Worm (Caenorhabditis elegans): Measurements from ENCODE around the gene znf-622.

Gene znf-622

DNA sequence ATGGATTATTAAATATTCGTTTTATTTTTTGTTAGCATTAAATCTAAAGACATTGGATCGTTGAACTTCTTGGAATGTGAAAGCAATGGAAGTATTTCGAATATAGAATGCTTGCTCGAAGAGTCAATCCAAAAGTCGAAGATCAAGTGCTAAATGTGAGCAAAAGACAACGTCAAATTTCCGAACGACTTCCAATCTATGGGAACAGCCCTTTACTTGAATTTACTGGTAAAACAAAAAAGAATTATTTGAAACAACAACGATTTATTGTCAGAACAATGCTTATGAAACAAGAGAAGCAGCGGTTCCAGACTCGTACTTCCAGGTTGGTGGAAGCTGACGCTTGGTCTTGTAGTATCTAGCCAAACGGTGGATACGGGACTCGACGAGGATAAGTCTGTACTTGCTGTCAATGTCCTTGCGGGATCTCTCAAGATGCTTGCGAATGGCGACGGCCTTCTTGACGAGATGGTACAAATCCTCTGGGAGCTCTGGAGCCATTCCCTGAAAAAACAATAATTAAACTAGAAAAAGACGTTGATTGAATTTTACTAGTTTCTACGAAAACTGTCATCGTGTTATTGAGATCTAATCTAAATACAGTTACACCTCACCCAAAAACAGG, 7.5 kb upstream of the znf-622 start (continued):
- TF ChIP-seq ekl-4 (GFP tag; IDR thresholded peaks at IDR 0.05) (peak; percentile 85), egl-18 (GFP tag; IDR thresholded peaks at IDR 0.05) (no peak), mcd-1 (GFP tag; IDR thresholded peaks at IDR 0.05) (peak; percentile 45), lsy-27 (tag; optimal IDR thresholded peaks at IDR 0.05; ENCODE audit: borderline replicate concordance, insufficient read depth) (no peak), ztf-6 (GFP tag; IDR thresholded peaks at IDR 0.05) (no peak), aptf-3 (GFP tag; IDR thresholded peaks at IDR 0.05) (no peak), ceh-40 (GFP tag; IDR thresholded peaks at IDR 0.05) (peak; percentile 34; the same call in 1 of the 2 replicates), unc-130 (GFP tag; optimal IDR thresholded peaks at IDR 0.05) (peak; percentile 82), ama-1 (optimal IDR thresholded peaks at IDR 0.05) (no peak), ama-1 (GFP tag; optimal IDR thresholded peaks at IDR 0.05) (peak in 1 of 2 experiments; percentile 82), ztf-18 (tag; optimal IDR thresholded peaks at IDR 0.05) (peak; percentile 35), ztf-3 (GFP tag; optimal IDR thresholded peaks at IDR 0.05) (no peak), dpl-1 (GFP tag; optimal IDR thresholded peaks at IDR 0.05) (no peak), hsf-1 (GFP tag; IDR thresholded peaks at IDR 0.05) (peak; percentile 73), dox-1 (GFP tag; IDR thresholded peaks at IDR 0.05) (peak; percentile 82), F57A8.1 (GFP tag; optimal IDR thresholded peaks at IDR 0.05) (peak; percentile 82), ceh-100 (GFP tag; IDR thresholded peaks at IDR 0.05) (peak; percentile 36; the same call in 1 of the 2 replicates), sdz-38 (tag; optimal IDR thresholded peaks at IDR 0.05) (no peak), tlf-1 (GFP tag; optimal IDR thresholded peaks at IDR 0.05) (peak; percentile 88), mxl-1 (tag; optimal IDR thresholded peaks at IDR 0.05) (peak; percentile 38), egl-44 (GFP tag; IDR thresholded peaks at IDR 0.05) (peak; percentile 15), hrde-1 (tag; optimal IDR thresholded peaks at IDR 0.05; ENCODE audit: borderline replicate concordance) (peak; percentile 98), nhr-80 (tag; optimal IDR thresholded peaks at IDR 0.05) (no peak), F39B2.1 (GFP tag; IDR thresholded peaks at IDR 0.05) (peak; percentile 3; the same call in 1 of the 2 replicates), ztf-28 (GFP tag; IDR thresholded peaks at IDR 0.05) (no peak; the same call in 1 of the 2 replicates), Y79H2A.3 (GFP tag; conservative IDR thresholded peaks at IDR 0.05) (peak; percentile 69; the same call in 1 of the 2 replicates), attf-3 (GFP tag; conservative IDR thresholded peaks at IDR 0.05) (0 out of 2 replicates have a peak, but pooled peaks have one; percentile 18), zfh-2 (GFP tag; conservative IDR thresholded peaks at IDR 0.05) (no peak; the same call in 1 of the 2 replicates), tbx-9 (tag; optimal IDR thresholded peaks at IDR 0.05; ENCODE audit: borderline replicate concordance) (no peak), hlh-26 (GFP tag; conservative IDR thresholded peaks at IDR 0.05) (no peak), nhr-120 (GFP tag; IDR thresholded peaks at IDR 0.05) (0 out of 2 replicates have a peak, but pooled peaks have one; percentile 51), madf-8 (GFP tag; conservative IDR thresholded peaks at IDR 0.05) (0 out of 2 replicates have a peak, but pooled peaks have one; percentile 37), T07F8.4 (tag; optimal IDR thresholded peaks at IDR 0.05) (peak; percentile 51), lin-35 (GFP tag; optimal IDR thresholded peaks at IDR 0.05) (peak in 2 of 3 experiments; percentile 19 to 45), ets-4 (GFP tag; optimal IDR thresholded peaks at IDR 0.05) (no peak), hmg-1.2 (GFP tag; IDR thresholded peaks at IDR 0.05) (peak; percentile 48), bed-2 (GFP tag; IDR thresholded peaks at IDR 0.05) (no peak), nfyb-1 (GFP tag; IDR thresholded peaks at IDR 0.05) (peak; percentile 86), rcor-1 (GFP tag; IDR thresholded peaks at IDR 0.05) (peak; percentile 53; the same call in 1 of the 2 replicates), atf-7 (tag; optimal IDR thresholded peaks at IDR 0.05) (peak; percentile 37), let-526 (GFP tag; IDR thresholded peaks at IDR 0.05) (no peak), hmg-20 (GFP tag; IDR thresholded peaks at IDR 0.05) (no peak; the same call in 1 of the 2 replicates), F49E8.2 (tag; optimal IDR thresholded peaks at IDR 0.05; ENCODE audit: insufficient read depth) (peak; percentile 97), cebp-1 (GFP tag; IDR thresholded peaks at IDR 0.05) (no peak), cebp-1 (tag; optimal IDR thresholded peaks at IDR 0.05) (peak; percentile 65), bed-1 (GFP tag; IDR thresholded peaks at IDR 0.05) (no peak), akir-1 (GFP tag; optimal IDR thresholded peaks at IDR 0.05) (no peak), efl-1 (GFP tag; optimal IDR thresholded peaks at IDR 0.05) (peak; percentile 28)

Measured in whole organism, young adult.